Fruit fly (Drosophila melanogaster): ENCODE results near the gene CG6693.

- TF ChIP-seq Sin3A (optimal IDR thresholded peaks at IDR 0.05): no peak
- TF ChIP-seq ttk (optimal IDR thresholded peaks at IDR 0.05): no peak
- TF ChIP-seq psq (optimal IDR thresholded peaks at IDR 0.05): no peak
- no peak for TF ChIP-seq Myc (optimal IDR thresholded peaks at IDR 0.05)
- no peak for TF ChIP-seq h (optimal IDR thresholded peaks at IDR 0.05)
Observed at dm6 chr3R:11263579-11263978, 42.1 kb upstream of the CG6693 start.

Data from Kc167 (cell line).